Fruit fly (Drosophila melanogaster) whole organism, adult: Measurements from ENCODE around the gene CG14856.
A peak's percentile ranks its signal among the peaks of the same experiment; 100 is the strongest.

ENCODE experiments used
- CG11617 ChIP-seq: fragments of 200-800 bp; sonication (Bioruptor generic); optimal IDR thresholded peaks from 2 replicates; lab custom pipeline; 2017; ENCODE audit warnings: mild to moderate bottlenecking, missing biosample characterization, missing genetic modification reagents, missing genetic modification characterization
- CG12768 ChIP-seq: fragments of 200-800 bp; sonication (Bioruptor generic); optimal IDR thresholded peaks from 2 replicates; lab custom pipeline; 2017; ENCODE audit warnings: missing biosample characterization, missing genetic modification characterization, mild to moderate bottlenecking, moderate library complexity, missing genetic modification reagents
- CG14711 ChIP-seq: fragments of 200-800 bp; sonication (Bioruptor generic); optimal IDR thresholded peaks from 2 replicates; lab custom pipeline; 2018; ENCODE audit warnings: missing biosample characterization, mild to moderate bottlenecking, missing genetic modification characterization, moderate library complexity
- CG1620 ChIP-seq: fragments of 200-800 bp; sonication (Bioruptor generic); optimal IDR thresholded peaks from 2 replicates; lab custom pipeline; 2016; ENCODE audit warnings: missing biosample characterization, missing genetic modification characterization
- CG33017 ChIP-seq: fragments of 200-800 bp; sonication (Bioruptor generic); optimal IDR thresholded peaks from 2 replicates; lab custom pipeline; 2018; ENCODE audit warnings: missing biosample characterization, mild to moderate bottlenecking, missing genetic modification characterization, moderate library complexity
- CG5204 ChIP-seq: fragments of 200-800 bp; sonication (Bioruptor generic); optimal IDR thresholded peaks from 2 replicates; lab custom pipeline; 2016; ENCODE audit warnings: missing biosample characterization, missing genetic modification characterization
- CG7045 ChIP-seq: fragments of 200-800 bp; sonication (Bioruptor generic); optimal IDR thresholded peaks from 2 replicates; lab custom pipeline; 2017; ENCODE audit warnings: missing biosample characterization, mild to moderate bottlenecking, missing genetic modification characterization
- CG7101 ChIP-seq: fragments of 200-800 bp; sonication (Bioruptor generic); optimal IDR thresholded peaks from 2 replicates; lab custom pipeline; 2018; ENCODE audit warnings: missing biosample characterization, mild to moderate bottlenecking, missing genetic modification characterization, moderate library complexity
- Clk ChIP-seq: fragments of 200-800 bp; sonication (Bioruptor generic); optimal IDR thresholded peaks from 2 replicates; lab custom pipeline; 2017; ENCODE audit warnings: missing biosample characterization, missing genetic modification characterization
- Crg-1 ChIP-seq: fragments of 200-800 bp; sonication (Bioruptor generic); optimal IDR thresholded peaks from 2 replicates; lab custom pipeline; 2016; ENCODE audit warnings: missing biosample characterization, missing genetic modification characterization
- Hr96 ChIP-seq: fragments of 200-800 bp; sonication (Bioruptor generic); optimal IDR thresholded peaks from 2 replicates; lab custom pipeline; 2016; ENCODE audit warnings: missing biosample characterization, missing genetic modification characterization
- Mnt ChIP-seq: fragments of 200-800 bp; sonication (Bioruptor generic); optimal IDR thresholded peaks from 2 replicates; lab custom pipeline; 2016; ENCODE audit warnings: missing biosample characterization, mild to moderate bottlenecking, missing genetic modification characterization
- bab1 ChIP-seq: fragments of 200-800 bp; sonication (Bioruptor generic); optimal IDR thresholded peaks from 3 replicates; lab custom pipeline; 2019; ENCODE audit warnings: missing biosample characterization, mild to moderate bottlenecking, missing genetic modification characterization, moderate library complexity
- cic ChIP-seq: fragments of 200-800 bp; sonication (Bioruptor generic); optimal IDR thresholded peaks from 2 replicates; lab custom pipeline; 2017; ENCODE audit warnings: missing biosample characterization, mild to moderate bottlenecking, missing genetic modification characterization, moderate library complexity
- cnc ChIP-seq, 2 experiments: fragments of >200 bp; optimal IDR thresholded peaks; 2 replicates each; lab custom pipeline; 2017
- kay ChIP-seq: fragments of 200-800 bp; sonication (Bioruptor generic); peaks from one replicate; lab custom pipeline; 2016; ENCODE audit warnings: missing biosample characterization, missing genetic modification characterization, borderline replicate concordance
- ovo ChIP-seq: fragments of 200-800 bp; sonication (Bioruptor generic); optimal IDR thresholded peaks from 2 replicates; lab custom pipeline; 2016; ENCODE audit warnings: missing biosample characterization, missing genetic modification characterization
- pad ChIP-seq: fragments of 200-800 bp; sonication (Bioruptor generic); optimal IDR thresholded peaks from 3 replicates; lab custom pipeline; 2017; ENCODE audit warnings: missing biosample characterization, missing genetic modification characterization, mild to moderate bottlenecking, moderate library complexity, missing genetic modification reagents
- tj ChIP-seq: fragments of 200-800 bp; sonication (Bioruptor generic); optimal IDR thresholded peaks from 3 replicates; lab custom pipeline; 2017; ENCODE audit warnings: missing biosample characterization, mild to moderate bottlenecking, missing genetic modification characterization, moderate library complexity
- toe ChIP-seq: fragments of 200-800 bp; sonication (Bioruptor generic); optimal IDR thresholded peaks from 2 replicates; lab custom pipeline; 2016; ENCODE audit warnings: missing biosample characterization, missing genetic modification characterization

Gene CG14856

dm6 chr3R:14798626-14799258 lies at the start of gene CG14856:
CG14856 (plus strand) TSS chr3R:14798986.
- TF ChIP-seq CG1620 (GFP tag; lab: Kevin White, UChicago) (no peak), pad (no peak), CG14711 (tag; lab: Kevin White, UChicago) (no peak), toe (GFP tag; lab: Kevin White, UChicago) (no peak), bab1 (GFP tag; lab: Kevin White, UChicago) (no peak), CG12768 (GFP tag; lab: Kevin White, UChicago) (no peak), Hr96 (GFP tag; lab: Kevin White, UChicago) (no peak), tj (no peak), CG33017 (tag; lab: Kevin White, UChicago) (no peak), CG5204 (GFP tag; lab: Kevin White, UChicago) (no peak), Mnt (GFP tag; lab: Kevin White, UChicago) (no peak)

dm6 chr3R:14749077-14749798 lies 49.5 kb upstream of the CG14856 start:
- TF ChIP-seq ovo (GFP tag; lab: Kevin White, UChicago) (peak; percentile 65), CG7045 (peak; percentile 64), CG1620 (GFP tag; lab: Kevin White, UChicago) (no peak), Hr96 (GFP tag; lab: Kevin White, UChicago) (peak; percentile 23), CG14711 (tag; lab: Kevin White, UChicago) (peak; percentile 61), Clk (GFP tag; lab: Kevin White, UChicago) (peak; percentile 29), CG11617 (GFP tag; lab: Kevin White, UChicago) (peak; percentile 80), Mnt (GFP tag; lab: Kevin White, UChicago) (peak; percentile 90), tj (peak; percentile 69), CG33017 (tag; lab: Kevin White, UChicago) (peak; percentile 69), bab1 (GFP tag; lab: Kevin White, UChicago) (peak; percentile 68), pad (peak; percentile 48), cnc (optimal IDR thresholded peaks at IDR 0.05; lab: Kevin White, UChicago) (no peak), Crg-1 (GFP tag; lab: Kevin White, UChicago) (peak; percentile 53), toe (GFP tag; lab: Kevin White, UChicago) (no peak), kay (peak; percentile 99), cic (peak; percentile 91), CG5204 (GFP tag; lab: Kevin White, UChicago) (peak; percentile 6), CG7101 (tag; lab: Kevin White, UChicago) (peak; percentile 73), CG12768 (GFP tag; lab: Kevin White, UChicago) (peak; percentile 65)

dm6 chr3R:14751023-14751422 lies 47.8 kb upstream of the CG14856 start, which contains the start of gene smp-30:
smp-30 (minus strand) TSS chr3R:14751246.
- no peak for TF ChIP-seq CG5204 (GFP tag; lab: Kevin White, UChicago)

dm6 chr3R:14754360-14754759 lies 44.4 kb upstream of the CG14856 start, which contains the start of gene CG7362:
CG7362 (minus strand) TSS chr3R:14754460.
- TF ChIP-seq CG5204 (GFP tag; lab: Kevin White, UChicago) = no peak
- TF ChIP-seq kay = peak; percentile 87

dm6 chr3R:14754806-14755488 lies 43.8 kb upstream of the CG14856 start:
- TF ChIP-seq CG5204 (GFP tag; lab: Kevin White, UChicago) = no peak
- TF ChIP-seq kay = no peak
- no peak for TF ChIP-seq Clk (GFP tag; lab: Kevin White, UChicago)
- TF ChIP-seq CG7045 = no peak
- no peak for TF ChIP-seq ovo (GFP tag; lab: Kevin White, UChicago)
- no peak for TF ChIP-seq Mnt (GFP tag; lab: Kevin White, UChicago)
- no peak for TF ChIP-seq Crg-1 (GFP tag; lab: Kevin White, UChicago)
- TF ChIP-seq CG11617 (GFP tag; lab: Kevin White, UChicago) = no peak
- peak; percentile 47 for TF ChIP-seq cic
- TF ChIP-seq CG33017 (tag; lab: Kevin White, UChicago) = peak; percentile 48
- no peak for TF ChIP-seq toe (GFP tag; lab: Kevin White, UChicago)
- TF ChIP-seq cnc (optimal IDR thresholded peaks at IDR 0.05; lab: Kevin White, UChicago) = no peak
- TF ChIP-seq CG12768 (GFP tag; lab: Kevin White, UChicago) = peak; percentile 50
- TF ChIP-seq tj = peak; percentile 74
- no peak for TF ChIP-seq CG1620 (GFP tag; lab: Kevin White, UChicago)
- TF ChIP-seq bab1 (GFP tag; lab: Kevin White, UChicago) = peak; percentile 92
- peak; percentile 59 for TF ChIP-seq CG7101 (tag; lab: Kevin White, UChicago)
- TF ChIP-seq CG14711 (tag; lab: Kevin White, UChicago) = peak; percentile 73
- peak; percentile 37 for TF ChIP-seq pad
- TF ChIP-seq Hr96 (GFP tag; lab: Kevin White, UChicago) = no peak

dm6 chr3R:14756040-14756439 lies 42.7 kb upstream of the CG14856 start:
- TF ChIP-seq CG5204 (GFP tag; lab: Kevin White, UChicago) = no peak
- peak; percentile 40 for TF ChIP-seq cic
- no peak for TF ChIP-seq cnc (optimal IDR thresholded peaks at IDR 0.05; lab: Kevin White, UChicago)
